Fruit fly (Drosophila melanogaster) whole organism, adult: Measurements from ENCODE around the gene Rcd5.

Experiments
- CG12768 ChIP-seq: fragments of 200-800 bp; sonication (Bioruptor generic); optimal IDR thresholded peaks from 2 replicates; lab custom pipeline; 2017; ENCODE audit warnings: missing biosample characterization, missing genetic modification characterization, mild to moderate bottlenecking, moderate library complexity, missing genetic modification reagents
- CG7101 ChIP-seq: fragments of 200-800 bp; sonication (Bioruptor generic); optimal IDR thresholded peaks from 2 replicates; lab custom pipeline; 2018; ENCODE audit warnings: missing biosample characterization, mild to moderate bottlenecking, missing genetic modification characterization, moderate library complexity
- Crg-1 ChIP-seq: fragments of 200-800 bp; sonication (Bioruptor generic); optimal IDR thresholded peaks from 2 replicates; lab custom pipeline; 2016; ENCODE audit warnings: missing biosample characterization, missing genetic modification characterization
- Mnt ChIP-seq: fragments of 200-800 bp; sonication (Bioruptor generic); optimal IDR thresholded peaks from 2 replicates; lab custom pipeline; 2016; ENCODE audit warnings: missing biosample characterization, mild to moderate bottlenecking, missing genetic modification characterization
- bab1 ChIP-seq: fragments of 200-800 bp; sonication (Bioruptor generic); optimal IDR thresholded peaks from 3 replicates; lab custom pipeline; 2019; ENCODE audit warnings: missing biosample characterization, mild to moderate bottlenecking, missing genetic modification characterization, moderate library complexity
- kay ChIP-seq: fragments of 200-800 bp; sonication (Bioruptor generic); peaks from one replicate; lab custom pipeline; 2016; ENCODE audit warnings: missing biosample characterization, missing genetic modification characterization, borderline replicate concordance
- tj ChIP-seq: fragments of 200-800 bp; sonication (Bioruptor generic); optimal IDR thresholded peaks from 3 replicates; lab custom pipeline; 2017; ENCODE audit warnings: missing biosample characterization, mild to moderate bottlenecking, missing genetic modification characterization, moderate library complexity

- no peak for TF ChIP-seq CG12768 (GFP tag; lab: Kevin White, UChicago)
- no peak for TF ChIP-seq tj
- no peak for TF ChIP-seq CG7101 (tag; lab: Kevin White, UChicago)
- no peak for TF ChIP-seq Mnt
- no peak for TF ChIP-seq kay (GFP tag; lab: Kevin White, UChicago)
- no peak for TF ChIP-seq Crg-1 (GFP tag; lab: Kevin White, UChicago)
- no peak for TF ChIP-seq bab1 (GFP tag; lab: Kevin White, UChicago)
Observed at dm6 chr3L:4047635-4048034, 7.3 kb downstream of the Rcd5 start, which contains the start of gene Dpy-30L2.
